Worm (Caenorhabditis elegans): ENCODE measurements around the gene C46F11.6.

C46F11.6 gene

ce11 chrIII:3630337-3630736 lies 39.9 kb downstream of the C46F11.6 start, which contains the start of gene mrps-31:
Gene mrps-31, minus strand, starts transcription at chrIII:3630372.
- TF ChIP-seq unc-62 (GFP tag; optimal IDR thresholded peaks at IDR 0.05): no peak
- no peak for TF ChIP-seq nhr-11 (tag; optimal IDR thresholded peaks at IDR 0.05)
- TF ChIP-seq xbp-1 (tag; optimal IDR thresholded peaks at IDR 0.05): peak; percentile 59
- no peak for TF ChIP-seq sup-37 (GFP tag; optimal IDR thresholded peaks at IDR 0.05)
- no peak for TF ChIP-seq aha-1 (tag; optimal IDR thresholded peaks at IDR 0.05)
- no peak for TF ChIP-seq Y116A8C.19 (tag; optimal IDR thresholded peaks at IDR 0.05; ENCODE audit: borderline replicate concordance)
- TF ChIP-seq ceh-90 (tag; optimal IDR thresholded peaks at IDR 0.05): no peak
- TF ChIP-seq lir-3 (tag; optimal IDR thresholded peaks at IDR 0.05; ENCODE audit: poor library complexity): no peak
- peak; percentile 59 to 69 for TF ChIP-seq lsy-2 (tag; optimal IDR thresholded peaks at IDR 0.05)
- TF ChIP-seq lin-15B (tag; optimal IDR thresholded peaks at IDR 0.05): peak; percentile 52
- no peak for TF ChIP-seq zag-1 (tag; optimal IDR thresholded peaks at IDR 0.05)
- TF ChIP-seq pax-3 (tag; optimal IDR thresholded peaks at IDR 0.05): no peak
- peak; percentile 23 for TF ChIP-seq unc-130 (tag; optimal IDR thresholded peaks at IDR 0.05)
- TF ChIP-seq elt-3 (tag; optimal IDR thresholded peaks at IDR 0.05): peak in 1 of 6 experiments; percentile 32
- no peak for TF ChIP-seq mab-9 (GFP tag; IDR thresholded peaks at IDR 0.05)
- peak; percentile 45 to 68 for TF ChIP-seq lin-35 (GFP tag; optimal IDR thresholded peaks at IDR 0.05)
- no peak for TF ChIP-seq skn-1 (tag; optimal IDR thresholded peaks at IDR 0.05)
- TF ChIP-seq nhr-20 (tag; optimal IDR thresholded peaks at IDR 0.05): peak; percentile 51
- no peak for TF ChIP-seq hpl-2 (GFP tag; optimal IDR thresholded peaks at IDR 0.05)
- peak in 1 of 2 experiments; percentile 40 for TF ChIP-seq mdl-1 (tag; optimal IDR thresholded peaks at IDR 0.05)
- no peak for TF ChIP-seq unc-30 (tag; optimal IDR thresholded peaks at IDR 0.05)
- TF ChIP-seq ets-5 (GFP tag; IDR thresholded peaks at IDR 0.05): no peak
- no peak for TF ChIP-seq hlh-17 (GFP tag; optimal IDR thresholded peaks at IDR 0.05; ENCODE audit: borderline replicate concordance)
- TF ChIP-seq dpl-1 (GFP tag; optimal IDR thresholded peaks at IDR 0.05): peak; percentile 24 to 58 (median 57)
- peak; percentile 37 for TF ChIP-seq rnt-1 (tag; optimal IDR thresholded peaks at IDR 0.05)
- peak; percentile 1 for TF ChIP-seq blmp-1 (tag; optimal IDR thresholded peaks at IDR 0.05)
- TF ChIP-seq C04F5.9 (tag; optimal IDR thresholded peaks at IDR 0.05): no peak
- no peak for TF ChIP-seq efl-3 (GFP tag; optimal IDR thresholded peaks at IDR 0.05)
- no peak for TF ChIP-seq pag-3 (tag; optimal IDR thresholded peaks at IDR 0.05; ENCODE audit: borderline replicate concordance, insufficient read depth)
- peak; percentile 4 for TF ChIP-seq lin-13 (GFP tag; optimal IDR thresholded peaks at IDR 0.05)
- no peak for TF ChIP-seq ces-1 (GFP tag; optimal IDR thresholded peaks at IDR 0.05)
- TF ChIP-seq nhr-90 (tag; optimal IDR thresholded peaks at IDR 0.05; ENCODE audit: poor library complexity): peak; percentile 64
- TF ChIP-seq lin-14 (GFP tag; optimal IDR thresholded peaks at IDR 0.05): peak; percentile 79
- TF ChIP-seq jun-1 (tag; optimal IDR thresholded peaks at IDR 0.05): peak; percentile 24
- no peak for TF ChIP-seq ama-1 (optimal IDR thresholded peaks at IDR 0.05)
- TF ChIP-seq nhr-76 (tag; optimal IDR thresholded peaks at IDR 0.05): no peak
- peak; percentile 94 for TF ChIP-seq elt-2 (tag; optimal IDR thresholded peaks at IDR 0.05)
- no peak for TF ChIP-seq nhr-84 (tag; optimal IDR thresholded peaks at IDR 0.05)
- TF ChIP-seq efl-1 (optimal IDR thresholded peaks at IDR 0.05): peak; percentile 49 to 60
- TF ChIP-seq efl-1 (GFP tag; optimal IDR thresholded peaks at IDR 0.05 in 1 of 2): peak; percentile 61 to 96
- no peak for TF ChIP-seq ceh-88 (GFP tag; IDR thresholded peaks at IDR 0.05)
- no peak for TF ChIP-seq fkh-4 (tag; optimal IDR thresholded peaks at IDR 0.05; ENCODE audit: borderline replicate concordance)
- no peak for TF ChIP-seq nhr-237 (tag; optimal IDR thresholded peaks at IDR 0.05)
- peak; percentile 1 for TF ChIP-seq lin-39 (tag; optimal IDR thresholded peaks at IDR 0.05)
- no peak for TF ChIP-seq unc-86 (tag; optimal IDR thresholded peaks at IDR 0.05)
- TF ChIP-seq tbx-2 (tag; optimal IDR thresholded peaks at IDR 0.05): peak; percentile 51
- TF ChIP-seq nhr-28 (tag; optimal IDR thresholded peaks at IDR 0.05): no peak
- no peak for TF ChIP-seq egl-27 (tag; optimal IDR thresholded peaks at IDR 0.05)
- no peak for TF ChIP-seq egl-13 (tag; optimal IDR thresholded peaks at IDR 0.05)
- no peak for TF ChIP-seq irx-1 (tag; optimal IDR thresholded peaks at IDR 0.05)
- peak; percentile 79 for TF ChIP-seq snu-23 (GFP tag; optimal IDR thresholded peaks at IDR 0.05)
- peak; percentile 65 for TF ChIP-seq nhr-47 (tag; optimal IDR thresholded peaks at IDR 0.05)
- TF ChIP-seq ztf-4 (tag; optimal IDR thresholded peaks at IDR 0.05): no peak

Data from whole organism, L1 larva.